Fruit fly (Drosophila melanogaster) whole organism, embryonic: ENCODE measurements around the gene CecA1.

Experiments used
- Ada2b ChIP-seq: fragments of 200-800 bp; sonication (Bioruptor generic); IDR thresholded peaks from 2 replicates; pipeline ENCODE4 v1.3.6; 2022; ENCODE audit warnings: missing biosample characterization, missing genetic modification characterization
- BEAF-32 ChIP-seq: fragments of 200-800 bp; sonication (Bioruptor generic); optimal IDR thresholded peaks from 3 replicates; lab custom pipeline; 2017; ENCODE audit warnings: missing biosample characterization, missing genetic modification characterization, mild to moderate bottlenecking, moderate library complexity, missing genetic modification reagents
- CG10274 ChIP-seq: fragments of 200-800 bp; sonication (Bioruptor generic); optimal IDR thresholded peaks from 3 replicates; lab custom pipeline; 2017; ENCODE audit warnings: missing biosample characterization, mild to moderate bottlenecking, missing genetic modification characterization
- CG12299 ChIP-seq: fragments of 200-800 bp; sonication (Bioruptor generic); optimal IDR thresholded peaks from 2 replicates; lab custom pipeline; 2018; ENCODE audit warnings: missing biosample characterization, mild to moderate bottlenecking, missing genetic modification characterization
- CG1647 ChIP-seq: fragments of 200-800 bp; sonication (Bioruptor generic); optimal IDR thresholded peaks from 3 replicates; lab custom pipeline; 2016; ENCODE audit warnings: missing biosample characterization, missing genetic modification characterization
- CG16863 ChIP-seq: fragments of 200-800 bp; sonication (Bioruptor generic); optimal IDR thresholded peaks from 3 replicates; lab custom pipeline; 2016; ENCODE audit warnings: missing biosample characterization, missing genetic modification characterization
- CG18476 ChIP-seq: fragments of 200-800 bp; sonication (Bioruptor generic); optimal IDR thresholded peaks from 2 replicates; lab custom pipeline; 2016; ENCODE audit warnings: missing biosample characterization, mild to moderate bottlenecking, missing genetic modification characterization
- CG30020 ChIP-seq: fragments of 200-800 bp; optimal IDR thresholded peaks from 2 replicates; lab custom pipeline; 2019; ENCODE audit warnings: missing biosample characterization, mild to moderate bottlenecking, missing genetic modification characterization, moderate library complexity
- CG33557 ChIP-seq: fragments of 200-800 bp; sonication (Bioruptor generic); optimal IDR thresholded peaks from 2 replicates; lab custom pipeline; 2019; ENCODE audit warnings: missing biosample characterization, mild to moderate bottlenecking, missing genetic modification characterization, moderate library complexity
- CG34422 ChIP-seq: fragments of 200-800 bp; sonication (Bioruptor generic); IDR thresholded peaks from 3 replicates; pipeline ENCODE4 v1.3.6; 2022; ENCODE audit warnings: missing biosample characterization, missing genetic modification characterization
- CG4282 ChIP-seq: fragments of 200-800 bp; sonication (Bioruptor generic); optimal IDR thresholded peaks from 2 replicates; lab custom pipeline; 2016; ENCODE audit warnings: missing biosample characterization, missing genetic modification characterization
- CG4820 ChIP-seq: fragments of 200-800 bp; sonication (Bioruptor generic); optimal IDR thresholded peaks from 3 replicates; lab custom pipeline; 2016; ENCODE audit warnings: missing biosample characterization, missing genetic modification characterization
- CG5953 ChIP-seq: fragments of 200-800 bp; sonication (Bioruptor generic); IDR thresholded peaks from 2 replicates; pipeline ENCODE4 v1.3.6; 2022; ENCODE audit warnings: missing biosample characterization, missing genetic modification characterization
- CG6765 ChIP-seq: fragments of 200-800 bp; sonication (Bioruptor generic); optimal IDR thresholded peaks from 3 replicates; lab custom pipeline; 2017; ENCODE audit warnings: missing biosample characterization, mild to moderate bottlenecking, missing genetic modification characterization
- CG7745 ChIP-seq: fragments of 200-800 bp; sonication (Bioruptor generic); optimal IDR thresholded peaks from 2 replicates; lab custom pipeline; 2018; ENCODE audit warnings: missing biosample characterization, mild to moderate bottlenecking, missing genetic modification characterization, moderate library complexity
- CG9215 ChIP-seq: fragments of 200-800 bp; sonication (Bioruptor generic); IDR thresholded peaks from 2 replicates; pipeline ENCODE4 v1.3.6; 2022; ENCODE audit warnings: missing biosample characterization, missing genetic modification characterization
- Deaf1 ChIP-seq: fragments of 200-800 bp; optimal IDR thresholded peaks from 3 replicates; lab custom pipeline; 2019; ENCODE audit warnings: missing biosample characterization, mild to moderate bottlenecking, missing genetic modification characterization, moderate library complexity
- Dip2 ChIP-seq: fragments of 200-800 bp; sonication (Bioruptor generic); IDR thresholded peaks from 2 replicates; pipeline ENCODE4 v1.3.6; 2022; ENCODE audit warnings: missing biosample characterization, missing genetic modification characterization
- Dll ChIP-seq: fragments of 200-800 bp; sonication (Bioruptor generic); IDR thresholded peaks from 4 replicates; pipeline ENCODE4 v1.3.6; 2022; ENCODE audit warnings: missing biosample characterization, missing genetic modification characterization; ENCODE audit not compliant: partially characterized antibody
- Doc3 ChIP-seq: fragments of 200-800 bp; sonication (Bioruptor generic); IDR thresholded peaks from 3 replicates; pipeline ENCODE4 v1.3.6; 2022; ENCODE audit warnings: missing biosample characterization, missing genetic modification characterization; ENCODE audit not compliant: partially characterized antibody
- Gsc ChIP-seq: fragments of 200-800 bp; sonication (Bioruptor generic); IDR thresholded peaks from 2 replicates; pipeline ENCODE4 v1.3.6; 2022; ENCODE audit warnings: missing biosample characterization, missing genetic modification characterization
- Gug ChIP-seq: fragments of 200-800 bp; sonication (Bioruptor generic); IDR thresholded peaks from 4 replicates; pipeline ENCODE4 v1.3.6; 2022; ENCODE audit warnings: missing biosample characterization, missing genetic modification characterization
- HLH3B ChIP-seq: fragments of 200-800 bp; sonication (Bioruptor generic); IDR thresholded peaks from 2 replicates; pipeline ENCODE4 v1.3.6; 2022; ENCODE audit warnings: missing biosample characterization, missing genetic modification characterization
- HLH4C ChIP-seq: fragments of 200-800 bp; sonication (Bioruptor generic); IDR thresholded peaks from 3 replicates; pipeline ENCODE4 v1.3.6; 2022; ENCODE audit warnings: missing biosample characterization, missing genetic modification characterization; ENCODE audit not compliant: partially characterized antibody
- Hmr ChIP-seq: fragments of 200-800 bp; sonication (Bioruptor generic); optimal IDR thresholded peaks from 3 replicates; lab custom pipeline; 2017; ENCODE audit warnings: mild to moderate bottlenecking, missing biosample characterization, missing genetic modification reagents, missing genetic modification characterization
- Hr39 ChIP-seq: fragments of >200 bp; optimal IDR thresholded peaks from 2 replicates; lab custom pipeline; 2017
- Jarid2 ChIP-seq: fragments of 200-800 bp; sonication (Bioruptor generic); optimal IDR thresholded peaks from 3 replicates; lab custom pipeline; 2017; ENCODE audit warnings: mild to moderate bottlenecking, missing biosample characterization, missing genetic modification reagents, missing genetic modification characterization
- Oli ChIP-seq: fragments of 200-800 bp; sonication (Bioruptor generic); optimal IDR thresholded peaks from 2 replicates; lab custom pipeline; 2018; ENCODE audit warnings: missing biosample characterization, mild to moderate bottlenecking, missing genetic modification characterization, moderate library complexity
- Rx ChIP-seq: fragments of 200-800 bp; sonication (Bioruptor generic); IDR thresholded peaks from 2 replicates; pipeline ENCODE4 v1.3.6; 2022; ENCODE audit warnings: missing biosample characterization, missing genetic modification characterization
- Sin3A ChIP-seq: fragments of >200 bp; optimal IDR thresholded peaks from 2 replicates; lab custom pipeline; 2018
- Usf ChIP-seq: fragments of 200-800 bp; sonication (Bioruptor generic); optimal IDR thresholded peaks from 2 replicates; lab custom pipeline; 2017; ENCODE audit warnings: missing genotype, missing biosample characterization, missing genetic modification characterization
- YL-1 ChIP-seq: fragments of 200-800 bp; sonication (Bioruptor generic); optimal IDR thresholded peaks from 3 replicates; lab custom pipeline; 2017; ENCODE audit warnings: missing biosample characterization, mild to moderate bottlenecking, missing genetic modification characterization
- abd-A ChIP-seq: fragments of 200-800 bp; sonication (Bioruptor generic); optimal IDR thresholded peaks from 3 replicates; lab custom pipeline; 2019; ENCODE audit warnings: missing biosample characterization, mild to moderate bottlenecking, missing genetic modification characterization, moderate library complexity
- ap ChIP-seq: fragments of 200-800 bp; sonication (Bioruptor generic); IDR thresholded peaks from 2 replicates; pipeline ENCODE4 v1.3.6; 2022; ENCODE audit warnings: missing biosample characterization, missing genetic modification characterization
- ash1 ChIP-seq: fragments of 200-800 bp; sonication (Bioruptor generic); optimal IDR thresholded peaks from 2 replicates; lab custom pipeline; 2018; ENCODE audit warnings: missing biosample characterization, mild to moderate bottlenecking, missing genetic modification characterization
- caup ChIP-seq: fragments of 200-800 bp; sonication (Bioruptor generic); optimal IDR thresholded peaks from 3 replicates; lab custom pipeline; 2017; ENCODE audit warnings: missing biosample characterization, mild to moderate bottlenecking, missing genetic modification characterization, moderate library complexity; ENCODE audit not compliant: severe bottlenecking
- dan ChIP-seq: fragments of 200-800 bp; sonication (Bioruptor generic); IDR thresholded peaks from 2 replicates; pipeline ENCODE4 v1.3.6; 2022; ENCODE audit warnings: missing biosample characterization, missing genetic modification characterization
- dm ChIP-seq: fragments of 200-800 bp; sonication (Bioruptor generic); optimal IDR thresholded peaks from 3 replicates; lab custom pipeline; 2016; ENCODE audit warnings: missing biosample characterization, missing genetic modification characterization
- dmrt11E ChIP-seq: fragments of 200-800 bp; sonication (Bioruptor generic); optimal IDR thresholded peaks from 3 replicates; lab custom pipeline; 2018; ENCODE audit warnings: missing biosample characterization, mild to moderate bottlenecking, missing genetic modification characterization, moderate library complexity
- eve ChIP-seq, 2 experiments: fragments of >200 bp; optimal IDR thresholded peaks; 2 replicates each; lab custom pipeline; 2017; ENCODE audit warnings: missing biosample characterization in 2 of 2, missing genetic modification characterization in 2 of 2
- ewg ChIP-seq: fragments of 200-800 bp; sonication (Bioruptor generic); optimal IDR thresholded peaks from 3 replicates; lab custom pipeline; 2017; ENCODE audit warnings: mild to moderate bottlenecking, missing biosample characterization, missing genetic modification reagents, missing genetic modification characterization
- gsb ChIP-seq: fragments of 200-800 bp; sonication (Bioruptor generic); IDR thresholded peaks from 2 replicates; pipeline ENCODE4 v1.3.6; 2022; ENCODE audit warnings: missing biosample characterization, missing genetic modification characterization
- lola ChIP-seq, 3 experiments: fragments of >200 bp in 2 of 3; fragments of 200-800 bp in 1 of 3; sonication (Bioruptor generic) in 1 of 3; optimal IDR thresholded peaks; 2 replicates each; lab custom pipeline; 2017 to 2019; ENCODE audit warnings: missing biosample characterization in 3 of 3, missing genetic modification characterization in 3 of 3, mild to moderate bottlenecking in 1 of 3, moderate library complexity in 1 of 3
- nom ChIP-seq: fragments of 200-800 bp; sonication (Bioruptor generic); optimal IDR thresholded peaks from 2 replicates; lab custom pipeline; 2017; ENCODE audit warnings: missing biosample characterization, missing genetic modification characterization, mild to moderate bottlenecking, moderate library complexity, missing genetic modification reagents
- p53 ChIP-seq: fragments of 200-800 bp; sonication (Bioruptor generic); optimal IDR thresholded peaks from 2 replicates; lab custom pipeline; 2016; ENCODE audit warnings: missing biosample characterization, missing genetic modification characterization
- run ChIP-seq: fragments of 200-800 bp; sonication (Bioruptor generic); optimal IDR thresholded peaks from 3 replicates; lab custom pipeline; 2018; ENCODE audit warnings: missing biosample characterization, mild to moderate bottlenecking, missing genetic modification characterization
- sima ChIP-seq: fragments of 200-800 bp; sonication (Bioruptor generic); optimal IDR thresholded peaks from 2 replicates; lab custom pipeline; 2016; ENCODE audit warnings: missing biosample characterization, missing genetic modification characterization
- tup ChIP-seq: fragments of 200-800 bp; sonication (Bioruptor generic); optimal IDR thresholded peaks from 2 replicates; lab custom pipeline; 2016; ENCODE audit warnings: missing biosample characterization, mild to moderate bottlenecking, missing genetic modification characterization, moderate library complexity
- usp ChIP-seq: fragments of >200 bp; optimal IDR thresholded peaks from 2 replicates; lab custom pipeline; 2017; ENCODE audit warnings: missing biosample characterization, missing genetic modification characterization
- wor ChIP-seq: fragments of 200-800 bp; sonication (Bioruptor generic); IDR thresholded peaks from 2 replicates; pipeline ENCODE4 v1.3.6; 2022; ENCODE audit warnings: missing biosample characterization, missing genetic modification characterization
- zen ChIP-seq: fragments of 200-800 bp; sonication (Bioruptor generic); optimal IDR thresholded peaks from 3 replicates; lab custom pipeline; 2018; ENCODE audit warnings: missing biosample characterization, mild to moderate bottlenecking, missing genetic modification characterization, moderate library complexity

CecA1 gene

dm6 chr3R:30189836-30190235 lies 20.8 kb upstream of the CecA1 start (continued):
- peak; percentile 82 for TF ChIP-seq CG34422 (GFP tag; lab: Robert Waterston, UW)
- peak; percentile 51 for TF ChIP-seq CG10274 (GFP tag; lab: Kevin White, UChicago)
- TF ChIP-seq CG16863 (GFP tag; lab: Kevin White, UChicago), result peak; percentile 22
- peak; percentile 33 for TF ChIP-seq Deaf1 (tag; lab: Kevin White, UChicago)
- peak; percentile 87 for TF ChIP-seq Ada2b (GFP tag; lab: Robert Waterston, UW)
- TF ChIP-seq dan (GFP tag; lab: Robert Waterston, UW), result peak; percentile 50; the same call in 1 of the 2 replicates
- TF ChIP-seq p53 (GFP tag; lab: Kevin White, UChicago), result no peak
- TF ChIP-seq eve (GFP tag; optimal IDR thresholded peaks at IDR 0.05; lab: Kevin White, UChicago), result no peak
- TF ChIP-seq nom (GFP tag; lab: Kevin White, UChicago), result peak; percentile 25
- peak; percentile 36 for TF ChIP-seq run (tag; lab: Kevin White, UChicago)
- peak; percentile 76 for TF ChIP-seq ap (GFP tag; lab: Robert Waterston, UW)
- no peak for TF ChIP-seq Sin3A (lab: Kevin White, UChicago)
- TF ChIP-seq Gug (GFP tag; lab: Robert Waterston, UW), result peak; percentile 78
- TF ChIP-seq Hr39 (lab: Kevin White, UChicago), result no peak
- peak; percentile 61 for TF ChIP-seq ewg (GFP tag; lab: Kevin White, UChicago)
- TF ChIP-seq Doc3 (GFP tag; lab: Robert Waterston, UW), result no peak
- TF ChIP-seq CG9215, result peak; percentile 63; the same call in 1 of the 2 replicates
- TF ChIP-seq CG12299 (tag; lab: Kevin White, UChicago), result peak; percentile 40
- peak; percentile 64; the same call in 1 of the 2 replicates for TF ChIP-seq wor
- no peak for TF ChIP-seq CG7745 (tag; lab: Kevin White, UChicago)
- TF ChIP-seq zen (tag; lab: Kevin White, UChicago), result peak; percentile 43
- TF ChIP-seq Dip2 (GFP tag; lab: Robert Waterston, UW), result no peak
- TF ChIP-seq Usf (GFP tag; lab: Kevin White, UChicago), result peak; percentile 16
- peak; percentile 67; the same call in 1 of the 2 replicates for TF ChIP-seq CG5953 (GFP tag; lab: Robert Waterston, UW)
- no peak for TF ChIP-seq HLH4C
- TF ChIP-seq ash1 (GFP tag; lab: Kevin White, UChicago), result no peak
- TF ChIP-seq CG1647 (GFP tag; lab: Kevin White, UChicago), result peak; percentile 13
- TF ChIP-seq dmrt11E (tag; lab: Kevin White, UChicago), result peak; percentile 48
- peak; percentile 56 for TF ChIP-seq caup (GFP tag; lab: Kevin White, UChicago)
- TF ChIP-seq sima, result no peak
- no peak for TF ChIP-seq YL-1 (GFP tag; lab: Kevin White, UChicago)
- peak; percentile 36 for TF ChIP-seq CG18476
- TF ChIP-seq Jarid2 (GFP tag; lab: Kevin White, UChicago), result no peak
- peak; percentile 52; the same call in 1 of the 2 replicates for TF ChIP-seq Gsc (GFP tag; lab: Robert Waterston, UW)
- peak in 1 of 3 experiments; percentile 43 for TF ChIP-seq lola (GFP tag; optimal IDR thresholded peaks at IDR 0.05; lab: Kevin White, UChicago)
- no peak for TF ChIP-seq CG4282 (GFP tag; lab: Kevin White, UChicago)
- no peak for TF ChIP-seq dm (GFP tag; lab: Kevin White, UChicago)
- TF ChIP-seq gsb (GFP tag; lab: Robert Waterston, UW), result 0 out of 2 replicates have a peak, but pooled peaks have one; percentile 48
- no peak for TF ChIP-seq usp (GFP tag; lab: Kevin White, UChicago)
- peak; percentile 77 for TF ChIP-seq CG4820
- TF ChIP-seq BEAF-32 (GFP tag; lab: Kevin White, UChicago), result no peak
- TF ChIP-seq Oli (tag; lab: Kevin White, UChicago), result peak; percentile 81
- TF ChIP-seq Hmr (GFP tag; lab: Kevin White, UChicago), result peak; percentile 52
- no peak for TF ChIP-seq abd-A
- TF ChIP-seq Dll (GFP tag; lab: Robert Waterston, UW), result no peak
- TF ChIP-seq CG6765, result no peak
- TF ChIP-seq HLH3B (GFP tag; lab: Robert Waterston, UW), result peak; percentile 83
- TF ChIP-seq tup (GFP tag; lab: Kevin White, UChicago), result no peak
- TF ChIP-seq CG30020 (tag; lab: Kevin White, UChicago), result peak; percentile 2
- TF ChIP-seq Rx (GFP tag; lab: Robert Waterston, UW), result peak; percentile 73
- TF ChIP-seq CG33557 (GFP tag; lab: Kevin White, UChicago), result no peak
